Fruit fly (Drosophila melanogaster) whole organism, embryonic: ENCODE data around the gene M6.

Experiments used
- Abd-B ChIP-seq: fragments of 200-800 bp; sonication (Bioruptor generic); optimal IDR thresholded peaks from 2 replicates; lab custom pipeline; 2018; ENCODE audit warnings: missing biosample characterization, mild to moderate bottlenecking, missing genetic modification characterization, moderate library complexity
- Asciz ChIP-seq: fragments of 200-800 bp; sonication (Bioruptor generic); optimal IDR thresholded peaks from 2 replicates; lab custom pipeline; 2017; ENCODE audit warnings: missing biosample characterization, mild to moderate bottlenecking, missing genetic modification characterization, missing genetic modification reagents
- Bdp1 ChIP-seq: fragments of 200-800 bp; sonication (Bioruptor generic); optimal IDR thresholded peaks from 3 replicates; lab custom pipeline; 2016; ENCODE audit warnings: missing biosample characterization, missing genetic modification characterization
- CG10147 ChIP-seq: fragments of 200-800 bp; sonication (Bioruptor generic); optimal IDR thresholded peaks from 2 replicates; lab custom pipeline; 2019; ENCODE audit warnings: missing biosample characterization, mild to moderate bottlenecking, missing genetic modification characterization, moderate library complexity
- CG10321 ChIP-seq: fragments of 200-800 bp; sonication (Bioruptor generic); IDR thresholded peaks from 2 replicates; pipeline ENCODE4 v1.3.6; 2022; ENCODE audit warnings: missing biosample characterization, missing genetic modification characterization
- CG11456 ChIP-seq: fragments of 200-800 bp; sonication (Bioruptor generic); IDR thresholded peaks from 3 replicates; pipeline ENCODE4 v1.3.6; 2022; ENCODE audit warnings: missing biosample characterization, missing genetic modification characterization
- CG11504 ChIP-seq: fragments of 200-800 bp; sonication (Bioruptor generic); optimal IDR thresholded peaks from 3 replicates; lab custom pipeline; 2019; ENCODE audit warnings: missing biosample characterization, mild to moderate bottlenecking, missing genetic modification characterization, moderate library complexity
- CG12104 ChIP-seq: fragments of 200-800 bp; sonication (Bioruptor generic); optimal IDR thresholded peaks from 3 replicates; lab custom pipeline; 2016; ENCODE audit warnings: missing biosample characterization, missing genetic modification characterization
- CG1233 ChIP-seq: fragments of 200-800 bp; sonication (Bioruptor generic); optimal IDR thresholded peaks from 4 replicates; lab custom pipeline; 2018; ENCODE audit warnings: missing biosample characterization, mild to moderate bottlenecking, missing genetic modification characterization
- CG17186 ChIP-seq: fragments of 200-800 bp; sonication (Bioruptor generic); optimal IDR thresholded peaks from 3 replicates; lab custom pipeline; 2017; ENCODE audit warnings: missing biosample characterization, missing genetic modification reagents, missing genetic modification characterization
- CG1792 ChIP-seq: fragments of 200-800 bp; sonication (Bioruptor generic); optimal IDR thresholded peaks from 2 replicates; lab custom pipeline; 2016; ENCODE audit warnings: missing biosample characterization, missing genetic modification characterization
- CG1832 ChIP-seq: fragments of 200-800 bp; sonication (Bioruptor generic); optimal IDR thresholded peaks from 2 replicates; lab custom pipeline; 2017; ENCODE audit warnings: missing biosample characterization, mild to moderate bottlenecking, missing genetic modification characterization, inconsistent platforms
- CG2116 ChIP-seq: fragments of 200-800 bp; sonication (Bioruptor generic); optimal IDR thresholded peaks from 3 replicates; lab custom pipeline; 2018; ENCODE audit warnings: missing biosample characterization, mild to moderate bottlenecking, missing genetic modification characterization
- CG31224 ChIP-seq: fragments of 200-800 bp; sonication (Bioruptor generic); IDR thresholded peaks from 2 replicates; pipeline ENCODE4 v1.3.6; 2022; ENCODE audit warnings: missing biosample characterization, missing genetic modification characterization
- CG31441 ChIP-seq: fragments of 200-800 bp; sonication (Bioruptor generic); IDR thresholded peaks from 2 replicates; pipeline ENCODE4 v1.3.6; 2022; ENCODE audit warnings: missing biosample characterization, missing genetic modification characterization
- CG3281 ChIP-seq: fragments of 200-800 bp; sonication (Bioruptor generic); optimal IDR thresholded peaks from 3 replicates; lab custom pipeline; 2017; ENCODE audit warnings: missing biosample characterization, mild to moderate bottlenecking, missing genetic modification characterization
- CG33213 ChIP-seq: fragments of 200-800 bp; sonication (Bioruptor generic); optimal IDR thresholded peaks from 3 replicates; lab custom pipeline; 2016; ENCODE audit warnings: missing biosample characterization, missing genetic modification characterization
- CG4282 ChIP-seq: fragments of 200-800 bp; sonication (Bioruptor generic); optimal IDR thresholded peaks from 2 replicates; lab custom pipeline; 2016; ENCODE audit warnings: missing biosample characterization, missing genetic modification characterization
- CG4424 ChIP-seq: fragments of 200-800 bp; sonication (Bioruptor generic); optimal IDR thresholded peaks from 3 replicates; lab custom pipeline; 2016; ENCODE audit warnings: missing biosample characterization, missing genetic modification characterization
- CG6683 ChIP-seq: fragments of 200-800 bp; sonication (Bioruptor generic); optimal IDR thresholded peaks from 2 replicates; lab custom pipeline; 2017; ENCODE audit warnings: missing biosample characterization, mild to moderate bottlenecking, missing genetic modification characterization, missing genetic modification reagents
- CG7745 ChIP-seq: fragments of 200-800 bp; sonication (Bioruptor generic); optimal IDR thresholded peaks from 2 replicates; lab custom pipeline; 2018; ENCODE audit warnings: missing biosample characterization, mild to moderate bottlenecking, missing genetic modification characterization, moderate library complexity
- D ChIP-seq, 2 experiments: fragments of 200-800 bp in 1 of 2; fragments of >200 bp in 1 of 2; sonication (Bioruptor generic) in 1 of 2; optimal IDR thresholded peaks; 2 replicates in 1 of 2; 3 replicates in 1 of 2; lab custom pipeline; 2017; ENCODE audit warnings: mild to moderate bottlenecking in 1 of 2, missing biosample characterization in 1 of 2, missing genetic modification characterization in 1 of 2, missing genetic modification reagents in 1 of 2
- Dip2 ChIP-seq: fragments of 200-800 bp; sonication (Bioruptor generic); IDR thresholded peaks from 2 replicates; pipeline ENCODE4 v1.3.6; 2022; ENCODE audit warnings: missing biosample characterization, missing genetic modification characterization
- GATAe ChIP-seq: fragments of 200-800 bp; sonication (Bioruptor generic); conservative IDR thresholded peaks from 2 replicates; pipeline ENCODE4 v1.3.6; 2022; ENCODE audit warnings: missing biosample characterization, missing genetic modification characterization
- HHEX ChIP-seq: fragments of 200-800 bp; sonication (Bioruptor generic); optimal IDR thresholded peaks from 3 replicates; lab custom pipeline; 2017; ENCODE audit warnings: missing biosample characterization, mild to moderate bottlenecking, missing genetic modification characterization, missing genetic modification reagents
- HLH4C ChIP-seq: fragments of 200-800 bp; sonication (Bioruptor generic); IDR thresholded peaks from 3 replicates; pipeline ENCODE4 v1.3.6; 2022; ENCODE audit warnings: missing biosample characterization, missing genetic modification characterization; ENCODE audit not compliant: partially characterized antibody
- Hr51 ChIP-seq, 2 experiments: fragments of 200-800 bp; sonication (Bioruptor generic); optimal IDR thresholded peaks; 2 replicates in 1 of 2; 3 replicates in 1 of 2; lab custom pipeline; 2016 to 2018; ENCODE audit warnings: missing biosample characterization in 2 of 2, missing genetic modification characterization in 2 of 2, mild to moderate bottlenecking in 1 of 2, moderate library complexity in 1 of 2
- Med ChIP-seq: fragments of 200-800 bp; sonication (Bioruptor generic); peaks from one replicate; lab custom pipeline; 2016; ENCODE audit warnings: missing biosample characterization, missing genetic modification characterization, mild to moderate bottlenecking, inconsistent platforms, moderate library complexity
- Nf-YC ChIP-seq: fragments of 200-800 bp; optimal IDR thresholded peaks from 3 replicates; lab custom pipeline; 2019; ENCODE audit warnings: missing biosample characterization, mild to moderate bottlenecking, missing genetic modification characterization, moderate library complexity
- Poxn ChIP-seq: fragments of 200-800 bp; sonication (Bioruptor generic); IDR thresholded peaks from 2 replicates; pipeline ENCODE4 v1.3.6; 2022; ENCODE audit warnings: missing biosample characterization, missing genetic modification characterization
- abd-A ChIP-seq: fragments of 200-800 bp; sonication (Bioruptor generic); optimal IDR thresholded peaks from 3 replicates; lab custom pipeline; 2019; ENCODE audit warnings: missing biosample characterization, mild to moderate bottlenecking, missing genetic modification characterization, moderate library complexity
- bsh ChIP-seq, 2 experiments: fragments of 200-800 bp; sonication (Bioruptor generic); optimal IDR thresholded peaks; 2 replicates each; lab custom pipeline; 2017 to 2018; ENCODE audit warnings: mild to moderate bottlenecking in 2 of 2, missing biosample characterization in 2 of 2, missing genetic modification characterization in 2 of 2, moderate library complexity in 1 of 2
- btn ChIP-seq: fragments of 200-800 bp; sonication (Bioruptor generic); optimal IDR thresholded peaks from 2 replicates; lab custom pipeline; 2016; ENCODE audit warnings: missing biosample characterization, missing genetic modification characterization
- caup ChIP-seq: fragments of 200-800 bp; sonication (Bioruptor generic); optimal IDR thresholded peaks from 3 replicates; lab custom pipeline; 2017; ENCODE audit warnings: missing biosample characterization, mild to moderate bottlenecking, missing genetic modification characterization, moderate library complexity; ENCODE audit not compliant: severe bottlenecking
- corto ChIP-seq: fragments of 200-800 bp; sonication (Bioruptor generic); optimal IDR thresholded peaks from 2 replicates; lab custom pipeline; 2016; ENCODE audit warnings: missing biosample characterization, mild to moderate bottlenecking, missing genetic modification characterization, moderate library complexity
- crc ChIP-seq: fragments of 200-800 bp; sonication (Bioruptor generic); optimal IDR thresholded peaks from 2 replicates; lab custom pipeline; 2016; ENCODE audit warnings: missing biosample characterization, missing genetic modification characterization
- eve ChIP-seq, 2 experiments: fragments of >200 bp; optimal IDR thresholded peaks; 2 replicates each; lab custom pipeline; 2017; ENCODE audit warnings: missing biosample characterization in 2 of 2, missing genetic modification characterization in 2 of 2
- ewg ChIP-seq: fragments of 200-800 bp; sonication (Bioruptor generic); optimal IDR thresholded peaks from 3 replicates; lab custom pipeline; 2017; ENCODE audit warnings: mild to moderate bottlenecking, missing biosample characterization, missing genetic modification reagents, missing genetic modification characterization
- fu2 ChIP-seq: fragments of 200-800 bp; sonication (Bioruptor generic); optimal IDR thresholded peaks from 2 replicates; lab custom pipeline; 2016; ENCODE audit warnings: missing biosample characterization, missing genetic modification characterization
- grau ChIP-seq: fragments of 200-800 bp; optimal IDR thresholded peaks from 3 replicates; lab custom pipeline; 2019; ENCODE audit warnings: missing biosample characterization, mild to moderate bottlenecking, missing genetic modification characterization, moderate library complexity
- jing ChIP-seq: fragments of 200-800 bp; sonication (Bioruptor generic); optimal IDR thresholded peaks from 2 replicates; lab custom pipeline; 2018; ENCODE audit warnings: missing biosample characterization, mild to moderate bottlenecking, missing genetic modification characterization
- maf-S ChIP-seq: fragments of 200-800 bp; sonication (Bioruptor generic); optimal IDR thresholded peaks from 2 replicates; lab custom pipeline; 2016; ENCODE audit warnings: missing biosample characterization, missing genetic modification characterization
- mirr ChIP-seq: fragments of 200-800 bp; sonication (Bioruptor generic); optimal IDR thresholded peaks from 3 replicates; lab custom pipeline; 2018; ENCODE audit warnings: missing biosample characterization, mild to moderate bottlenecking, missing genetic modification characterization
- nmo ChIP-seq: fragments of 200-800 bp; sonication (Bioruptor generic); optimal IDR thresholded peaks from 2 replicates; lab custom pipeline; 2018; ENCODE audit warnings: missing biosample characterization, mild to moderate bottlenecking, missing genetic modification characterization, moderate library complexity
- odd ChIP-seq: fragments of 200-800 bp; sonication (Bioruptor generic); optimal IDR thresholded peaks from 2 replicates; lab custom pipeline; 2017; ENCODE audit warnings: missing biosample characterization, mild to moderate bottlenecking, missing genetic modification characterization
- pros ChIP-seq: fragments of 200-800 bp; sonication (Bioruptor generic); optimal IDR thresholded peaks from 3 replicates; lab custom pipeline; 2019; ENCODE audit warnings: missing biosample characterization, mild to moderate bottlenecking, missing genetic modification characterization, moderate library complexity
- so ChIP-seq: fragments of 200-800 bp; sonication (Bioruptor generic); IDR thresholded peaks from 3 replicates; pipeline ENCODE4 v1.3.6; 2022; ENCODE audit warnings: missing biosample characterization, missing genetic modification characterization
- ssp ChIP-seq: fragments of 200-800 bp; sonication (Bioruptor generic); IDR thresholded peaks from 2 replicates; pipeline ENCODE4 v1.3.6; 2022; ENCODE audit warnings: missing biosample characterization, missing genetic modification characterization
- tna ChIP-seq: fragments of 200-800 bp; sonication (Bioruptor generic); IDR thresholded peaks from 2 replicates; pipeline ENCODE4 v1.3.6; 2022; ENCODE audit warnings: missing biosample characterization, missing genetic modification characterization; ENCODE audit not compliant: partially characterized antibody
- z ChIP-seq: fragments of 200-800 bp; sonication (Bioruptor generic); IDR thresholded peaks from 3 replicates; pipeline ENCODE4 v1.3.6; 2022; ENCODE audit warnings: missing biosample characterization, missing genetic modification characterization
- zfh2 ChIP-seq: fragments of 200-800 bp; sonication (Bioruptor generic); optimal IDR thresholded peaks from 2 replicates; lab custom pipeline; 2016; ENCODE audit warnings: missing biosample characterization, missing genetic modification characterization

M6 gene

dm6 chr3L:21507354-21507928 lies at the start of gene M6, which contains the start of gene Glg1 (continued):
- TF ChIP-seq CG1233 (GFP tag; lab: Kevin White, UChicago) (peak; percentile 44), CG10321 (no peak), nmo (GFP tag; lab: Kevin White, UChicago) (peak; percentile 82), caup (GFP tag; lab: Kevin White, UChicago) (peak; percentile 40), odd (GFP tag; lab: Kevin White, UChicago) (no peak), D (optimal IDR thresholded peaks at IDR 0.05; lab: Kevin White, UChicago) (no peak), D (GFP tag; optimal IDR thresholded peaks at IDR 0.05; lab: Kevin White, UChicago) (no peak), ewg (GFP tag; lab: Kevin White, UChicago) (peak; percentile 38), CG7745 (tag; lab: Kevin White, UChicago) (no peak), CG3281 (GFP tag; lab: Kevin White, UChicago) (peak; percentile 69), zfh2 (GFP tag; lab: Kevin White, UChicago) (peak; percentile 76), so (GFP tag; lab: Robert Waterston, UW) (no peak), tna (GFP tag; lab: Robert Waterston, UW) (peak; percentile 94), fu2 (peak; percentile 51), abd-A (no peak), Poxn (no peak), CG17186 (GFP tag; lab: Kevin White, UChicago) (peak; percentile 57), btn (GFP tag; lab: Kevin White, UChicago) (no peak), eve (GFP tag; optimal IDR thresholded peaks at IDR 0.05; lab: Kevin White, UChicago) (no peak), CG33213 (GFP tag; lab: Kevin White, UChicago) (peak; percentile 29), CG31224 (GFP tag; lab: Robert Waterston, UW) (0 out of 2 replicates have a peak, but pooled peaks have one; percentile 41), CG31441 (GFP tag; lab: Robert Waterston, UW) (no peak; the same call in 1 of the 2 replicates), CG12104 (GFP tag; lab: Kevin White, UChicago) (no peak), corto (GFP tag; lab: Kevin White, UChicago) (peak; percentile 50), Abd-B (peak; percentile 77), z (GFP tag; lab: Robert Waterston, UW) (no peak), CG10147 (peak; percentile 68), jing (GFP tag; lab: Kevin White, UChicago) (no peak), crc (no peak), Hr51 (GFP tag; optimal IDR thresholded peaks at IDR 0.05; lab: Kevin White, UChicago) (peak; percentile 55 to 62), CG11456 (GFP tag; lab: Robert Waterston, UW) (peak; percentile 71; the same call in 1 of the 3 replicates), CG4424 (peak; percentile 71), Bdp1 (peak; percentile 38), CG2116 (peak; percentile 80), bsh (GFP tag; optimal IDR thresholded peaks at IDR 0.05; lab: Kevin White, UChicago) (peak in 1 of 2 experiments; percentile 49), CG1792 (GFP tag; lab: Kevin White, UChicago) (peak; percentile 27), maf-S (peak; percentile 47)

- TF ChIP-seq Asciz (GFP tag; lab: Kevin White, UChicago), result no peak
- no peak for TF ChIP-seq HLH4C (GFP tag; lab: Robert Waterston, UW)
- TF ChIP-seq CG4282 (GFP tag; lab: Kevin White, UChicago), result no peak
- no peak for TF ChIP-seq GATAe
- peak; percentile 88 for TF ChIP-seq Nf-YC (tag; lab: Kevin White, UChicago)
- no peak for TF ChIP-seq CG11504
- no peak for TF ChIP-seq CG6683
- peak; percentile 19 for TF ChIP-seq Med
- no peak for TF ChIP-seq Dip2 (GFP tag; lab: Robert Waterston, UW)
- TF ChIP-seq CG1832 (GFP tag; lab: Kevin White, UChicago), result peak; percentile 59
- TF ChIP-seq ssp (GFP tag; lab: Robert Waterston, UW), result no peak
- TF ChIP-seq HHEX, result no peak
- no peak for TF ChIP-seq pros
- TF ChIP-seq grau, result peak; percentile 70
- no peak for TF ChIP-seq mirr
Observed at dm6 chr3L:21458736-21459135, 48.9 kb upstream of the M6 start.
